Fruit fly (Drosophila melanogaster): ENCODE results near the gene CG12111.

CG12111 gene

dm6 chrX:8554303-8554702 lies 16.4 kb downstream of the CG12111 start (continued):
- TF ChIP-seq CG2116 (GFP tag; optimal IDR thresholded peaks at IDR 0.05), result peak; percentile 11
- TF ChIP-seq NC2β (GFP tag; optimal IDR thresholded peaks at IDR 0.05), result no peak
- TF ChIP-seq HLH54F (GFP tag; optimal IDR thresholded peaks at IDR 0.05), result no peak
- TF ChIP-seq Dref (GFP tag; IDR thresholded peaks at IDR 0.05), result peak; percentile 56
- TF ChIP-seq CG15011 (GFP tag; optimal IDR thresholded peaks at IDR 0.05), result no peak
- no peak for TF ChIP-seq trh (GFP tag; optimal IDR thresholded peaks at IDR 0.05)
- TF ChIP-seq NK7.1 (GFP tag; optimal IDR thresholded peaks at IDR 0.05), result no peak
- no peak for TF ChIP-seq CG12299 (tag; optimal IDR thresholded peaks at IDR 0.05)
- TF ChIP-seq CG4820 (GFP tag; optimal IDR thresholded peaks at IDR 0.05), result no peak
- peak; percentile 26; the same call in 1 of the 3 replicates for TF ChIP-seq Opbp (GFP tag; IDR thresholded peaks at IDR 0.05; ENCODE audit: partially characterized antibody)
- TF ChIP-seq Stat92E (GFP tag; optimal IDR thresholded peaks at IDR 0.05), result no peak
- no peak for TF ChIP-seq CG5180 (GFP tag; optimal IDR thresholded peaks at IDR 0.05)
- TF ChIP-seq C15 (GFP tag; IDR thresholded peaks at IDR 0.05), result no peak
- TF ChIP-seq CG8478 (optimal IDR thresholded peaks at IDR 0.05), result no peak
- no peak for TF ChIP-seq BtbVII (GFP tag; optimal IDR thresholded peaks at IDR 0.05)
- no peak for TF ChIP-seq lilli (GFP tag; optimal IDR thresholded peaks at IDR 0.05)
- no peak for TF ChIP-seq bab2 (GFP tag; optimal IDR thresholded peaks at IDR 0.05)
- TF ChIP-seq CG1647 (GFP tag; optimal IDR thresholded peaks at IDR 0.05), result no peak
- TF ChIP-seq ems (GFP tag; optimal IDR thresholded peaks at IDR 0.05), result no peak
- TF ChIP-seq Deaf1 (tag; optimal IDR thresholded peaks at IDR 0.05), result no peak
- TF ChIP-seq gsb-n (tag; optimal IDR thresholded peaks at IDR 0.05), result no peak
- no peak for TF ChIP-seq CG12071 (GFP tag; optimal IDR thresholded peaks at IDR 0.05)
- no peak for TF ChIP-seq cas (GFP tag; IDR thresholded peaks at IDR 0.05)
- TF ChIP-seq CG2129 (GFP tag; IDR thresholded peaks at IDR 0.05; ENCODE audit: partially characterized antibody), result no peak
- no peak for TF ChIP-seq peb (GFP tag; IDR thresholded peaks at IDR 0.05)
- no peak for TF ChIP-seq CG18599 (GFP tag; optimal IDR thresholded peaks at IDR 0.05)
- no peak for TF ChIP-seq CG8924 (tag; optimal IDR thresholded peaks at IDR 0.05)
- no peak for TF ChIP-seq CG4854 (GFP tag; optimal IDR thresholded peaks at IDR 0.05)
- no peak for TF ChIP-seq tgo (GFP tag; IDR thresholded peaks at IDR 0.05)
- TF ChIP-seq Mrtf (GFP tag; IDR thresholded peaks at IDR 0.05), result no peak
- TF ChIP-seq Blimp-1 (GFP tag; optimal IDR thresholded peaks at IDR 0.05), result no peak
- TF ChIP-seq CG32772 (GFP tag; IDR thresholded peaks at IDR 0.05), result no peak
- TF ChIP-seq E2f2 (GFP tag; IDR thresholded peaks at IDR 0.05), result peak; percentile 38; the same call in 1 of the 2 replicates
- peak; percentile 55; the same call in 2 of the 3 replicates for TF ChIP-seq vnd (GFP tag; IDR thresholded peaks at IDR 0.05; ENCODE audit: partially characterized antibody)
- peak; percentile 6 for TF ChIP-seq cg (GFP tag; optimal IDR thresholded peaks at IDR 0.05)
- no peak for TF ChIP-seq Awh (GFP tag; IDR thresholded peaks at IDR 0.05)
- TF ChIP-seq CG17912 (GFP tag; optimal IDR thresholded peaks at IDR 0.05), result no peak
- TF ChIP-seq CG11398 (GFP tag; optimal IDR thresholded peaks at IDR 0.05), result no peak
- no peak for TF ChIP-seq grau (tag; optimal IDR thresholded peaks at IDR 0.05)
- TF ChIP-seq Lpt (GFP tag; optimal IDR thresholded peaks at IDR 0.05), result no peak
- TF ChIP-seq CG3726 (GFP tag; IDR thresholded peaks at IDR 0.05), result no peak
- TF ChIP-seq CTCF (GFP tag; optimal IDR thresholded peaks at IDR 0.05), result peak; percentile 70
- TF ChIP-seq CkIIα-i1 (GFP tag; IDR thresholded peaks at IDR 0.05), result no peak
- no peak for TF ChIP-seq CG9932 (GFP tag; IDR thresholded peaks at IDR 0.05)
- no peak for TF ChIP-seq CG17328 (GFP tag; IDR thresholded peaks at IDR 0.05)
- TF ChIP-seq Ssrp (tag; optimal IDR thresholded peaks at IDR 0.05), result no peak
- TF ChIP-seq CG6791 (GFP tag; IDR thresholded peaks at IDR 0.05; ENCODE audit: partially characterized antibody), result peak; percentile 65
- no peak for TF ChIP-seq trem (tag; optimal IDR thresholded peaks at IDR 0.05)
- TF ChIP-seq sug (tag; optimal IDR thresholded peaks at IDR 0.05), result no peak
- peak; percentile 6 for TF ChIP-seq pzg (GFP tag; optimal IDR thresholded peaks at IDR 0.05)
- 0 out of 3 replicates have a peak, but pooled peaks have one; percentile 52 for TF ChIP-seq hb (GFP tag; IDR thresholded peaks at IDR 0.05; ENCODE audit: partially characterized antibody)
- TF ChIP-seq Oaz (GFP tag; IDR thresholded peaks at IDR 0.05), result no peak

Data from whole organism, embryonic.